Worm (Caenorhabditis elegans) whole organism, L4 larva: Measurements from ENCODE around the gene mel-11.

Source experiments
- D1046.2 ChIP-seq: fragments of 200-800 bp; sonication (Bioruptor generic); IDR thresholded peaks from 2 replicates; pipeline ENCODE4 v1.3.6; 2022; ENCODE audit warnings: missing genetic modification characterization, missing compliant biosample characterization
- F44E2.7 ChIP-seq: fragments of 200-800 bp; sonication (Bioruptor generic); IDR thresholded peaks from 2 replicates; pipeline ENCODE4 v2.1.2; 2022; ENCODE audit warnings: missing genetic modification characterization, missing compliant biosample characterization
- T20F7.1 ChIP-seq: fragments of 200-800 bp; sonication (Bioruptor generic); optimal IDR thresholded peaks from 2 replicates; lab custom pipeline; 2018; ENCODE audit warnings: mild to moderate bottlenecking, missing genetic modification characterization, missing compliant biosample characterization
- T26A8.4 ChIP-seq: fragments of 200-800 bp; sonication (Bioruptor generic); IDR thresholded peaks from 2 replicates; pipeline ENCODE4 v1.3.6; 2022; ENCODE audit warnings: missing genetic modification characterization, missing compliant biosample characterization
- Y105C5A.15 ChIP-seq: fragments of 200-800 bp; sonication (Bioruptor generic); IDR thresholded peaks from 2 replicates; pipeline ENCODE4 v1.3.6; 2022; ENCODE audit warnings: missing genetic modification characterization, missing compliant biosample characterization
- Y5F2A.4 ChIP-seq: fragments of 200-800 bp; sonication (Bioruptor generic); optimal IDR thresholded peaks from 2 replicates; lab custom pipeline; 2018; ENCODE audit warnings: mild to moderate bottlenecking, missing genetic modification characterization, missing compliant biosample characterization
- ZK337.2 ChIP-seq: fragments of 200-800 bp; sonication (Bioruptor generic); IDR thresholded peaks from 2 replicates; pipeline ENCODE4 v1.3.6; 2022; ENCODE audit warnings: missing genetic modification reagents, missing genetic modification characterization, missing compliant biosample characterization
- ZK546.5 ChIP-seq, 2 experiments: sonication (generic microtip); optimal IDR thresholded peaks; 2 replicates each; lab custom pipeline; 2017; ENCODE audit warnings: missing biosample characterization in 2 of 2, missing genetic modification characterization in 2 of 2
- aha-1 ChIP-seq: fragments of 150-350 bp; peaks from one replicate; lab custom pipeline; 2014; ENCODE audit warnings: missing biosample characterization, missing genetic modification characterization
- aly-2 ChIP-seq: sonication (generic microtip); optimal IDR thresholded peaks from 2 replicates; lab custom pipeline; 2018; ENCODE audit warnings: missing biosample characterization, missing genetic modification characterization
- arid-1 ChIP-seq: fragments of 200-800 bp; sonication (Bioruptor generic); conservative IDR thresholded peaks from 2 replicates; pipeline ENCODE4 v1.3.6; 2022; ENCODE audit warnings: missing genetic modification reagents, missing genetic modification characterization, missing compliant biosample characterization
- ceh-32 ChIP-seq: sonication (generic microtip); optimal IDR thresholded peaks from 2 replicates; lab custom pipeline; 2016; ENCODE audit warnings: mild to moderate bottlenecking, missing genetic modification characterization, missing compliant biosample characterization; ENCODE audit not compliant: poor library complexity
- ceh-82 ChIP-seq: sonication (generic microtip); optimal IDR thresholded peaks from 2 replicates; lab custom pipeline; 2017; ENCODE audit warnings: missing biosample characterization, missing genetic modification characterization
- ces-1 ChIP-seq: fragments of 150-350 bp; sonication (generic microtip); optimal IDR thresholded peaks from 4 replicates; lab custom pipeline; 2014; ENCODE audit warnings: missing biosample characterization, missing genetic modification reagents, missing genetic modification characterization
- daf-12 ChIP-seq: fragments of 150-350 bp; optimal IDR thresholded peaks from 2 replicates; lab custom pipeline; 2014; ENCODE audit warnings: missing biosample characterization, missing genetic modification reagents, missing genetic modification characterization
- daf-16 ChIP-seq, 3 experiments: sonication (generic microtip); optimal IDR thresholded peaks; 2 replicates each; lab custom pipeline; 2016 to 2017; ENCODE audit warnings: missing genetic modification characterization in 3 of 3, missing genetic modification reagents in 3 of 3, mild to moderate bottlenecking in 2 of 3, missing compliant biosample characterization in 2 of 3, missing biosample characterization in 1 of 3, moderate library complexity in 1 of 3
- daf-8 ChIP-seq: fragments of 200-800 bp; sonication (Bioruptor generic); IDR thresholded peaks from 2 replicates; pipeline ENCODE4 v1.3.6; 2022; ENCODE audit warnings: missing genetic modification characterization, missing compliant biosample characterization
- dmd-6 ChIP-seq: fragments of 200-800 bp; sonication (Bioruptor generic); IDR thresholded peaks from 2 replicates; pipeline ENCODE4 v1.3.6; 2022; ENCODE audit warnings: missing genetic modification reagents, missing genetic modification characterization, missing compliant biosample characterization
- dpl-1 ChIP-seq: fragments of 150-350 bp; optimal IDR thresholded peaks from 2 replicates; lab custom pipeline; 2014; ENCODE audit warnings: missing biosample characterization, missing genetic modification reagents, missing genetic modification characterization
- duxl-1 ChIP-seq: sonication (generic microtip); optimal IDR thresholded peaks from 2 replicates; lab custom pipeline; 2016; ENCODE audit warnings: mild to moderate bottlenecking, missing genetic modification characterization, moderate library complexity, missing compliant biosample characterization; ENCODE audit not compliant: poor library complexity
- dve-1 ChIP-seq: sonication (generic microtip); optimal IDR thresholded peaks from 2 replicates; lab custom pipeline; 2017; ENCODE audit warnings: antibody characterized with exemption, mild to moderate bottlenecking, missing genetic modification characterization, missing compliant biosample characterization; ENCODE audit not compliant: insufficient read depth
- egl-43 ChIP-seq: fragments of 200-800 bp; sonication (Bioruptor generic); IDR thresholded peaks from 2 replicates; pipeline ENCODE4 v1.3.6; 2022; ENCODE audit warnings: missing genetic modification reagents, missing genetic modification characterization, missing compliant biosample characterization
- hlh-11 ChIP-seq: fragments of 200-800 bp; sonication (Bioruptor generic); optimal IDR thresholded peaks from 2 replicates; lab custom pipeline; 2018; ENCODE audit warnings: mild to moderate bottlenecking, missing genetic modification characterization, missing compliant biosample characterization
- lin-1 ChIP-seq: fragments of 200-800 bp; sonication (Bioruptor generic); IDR thresholded peaks from 2 replicates; pipeline ENCODE4 v1.3.6; 2022; ENCODE audit warnings: missing genetic modification reagents, missing genetic modification characterization, missing compliant biosample characterization
- lin-13 ChIP-seq: fragments of 150-350 bp; optimal IDR thresholded peaks from 2 replicates; lab custom pipeline; 2014; ENCODE audit warnings: missing biosample characterization, missing genetic modification reagents, missing genetic modification characterization
- lin-29 ChIP-seq: fragments of 200-800 bp; sonication (Bioruptor generic); IDR thresholded peaks from 2 replicates; pipeline ENCODE4 v1.3.6; 2022; ENCODE audit warnings: missing genetic modification reagents, missing genetic modification characterization, missing compliant biosample characterization
- lin-39 ChIP-seq: fragments of 150-350 bp; optimal IDR thresholded peaks from 2 replicates; lab custom pipeline; 2014; ENCODE audit warnings: missing biosample characterization, missing genetic modification reagents, missing genetic modification characterization
- lir-3 ChIP-seq: sonication (generic microtip); optimal IDR thresholded peaks from 2 replicates; lab custom pipeline; 2016; ENCODE audit warnings: mild to moderate bottlenecking, missing genetic modification characterization, missing compliant biosample characterization
- madf-5 ChIP-seq, 2 experiments: fragments of 200-800 bp; sonication (Bioruptor generic); IDR thresholded peaks; 2 replicates each; pipeline ENCODE4 v1.3.6; 2022; ENCODE audit warnings: missing compliant biosample characterization in 2 of 2, missing genetic modification characterization in 2 of 2
- madf-9 ChIP-seq: fragments of 200-800 bp; sonication (Bioruptor generic); conservative IDR thresholded peaks from 2 replicates; pipeline ENCODE4 v1.3.6; 2022; ENCODE audit warnings: missing genetic modification reagents, missing genetic modification characterization, missing compliant biosample characterization
- mep-1 ChIP-seq: fragments of 150-350 bp; sonication (generic microtip); optimal IDR thresholded peaks from 3 replicates; lab custom pipeline; 2014; ENCODE audit warnings: missing biosample characterization, missing genetic modification characterization
- mes-2 ChIP-seq: sonication (generic microtip); optimal IDR thresholded peaks from 2 replicates; lab custom pipeline; 2016; ENCODE audit warnings: missing genotype, mild to moderate bottlenecking, missing genetic modification characterization, missing compliant biosample characterization; ENCODE audit not compliant: poor library complexity, severe bottlenecking
- nhr-10 ChIP-seq: fragments of 150-350 bp; optimal IDR thresholded peaks from 2 replicates; lab custom pipeline; 2014; ENCODE audit warnings: missing biosample characterization, missing genetic modification characterization
- nhr-111 ChIP-seq: fragments of 200-800 bp; sonication (Bioruptor generic); optimal IDR thresholded peaks from 2 replicates; lab custom pipeline; 2018; ENCODE audit warnings: mild to moderate bottlenecking, missing genetic modification characterization, missing compliant biosample characterization
- nhr-237 ChIP-seq: sonication (generic microtip); optimal IDR thresholded peaks from 2 replicates; lab custom pipeline; 2017; ENCODE audit warnings: missing biosample characterization, missing genetic modification characterization
- nhr-48 ChIP-seq: sonication (generic microtip); optimal IDR thresholded peaks from 2 replicates; lab custom pipeline; 2016; ENCODE audit warnings: mild to moderate bottlenecking, missing genetic modification characterization, missing compliant biosample characterization
- nhr-6 ChIP-seq: fragments of 150-350 bp; optimal IDR thresholded peaks from 2 replicates; lab custom pipeline; 2014; ENCODE audit warnings: missing biosample characterization, missing genetic modification characterization
- nhr-76 ChIP-seq: fragments of 150-350 bp; optimal IDR thresholded peaks from 2 replicates; lab custom pipeline; 2014; ENCODE audit warnings: missing biosample characterization, missing genetic modification characterization
- php-3 ChIP-seq: fragments of 200-800 bp; sonication (Bioruptor generic); IDR thresholded peaks from 2 replicates; pipeline ENCODE4 v1.3.6; 2022; ENCODE audit warnings: missing genetic modification reagents, missing genetic modification characterization, missing compliant biosample characterization
- sdz-12 ChIP-seq: fragments of 200-800 bp; sonication (Bioruptor generic); optimal IDR thresholded peaks from 2 replicates; lab custom pipeline; 2018; ENCODE audit warnings: mild to moderate bottlenecking, missing genetic modification characterization, missing compliant biosample characterization
- set-16 ChIP-seq: fragments of 200-800 bp; sonication (Bioruptor generic); IDR thresholded peaks from 2 replicates; pipeline ENCODE4 v1.3.6; 2022; ENCODE audit warnings: missing genetic modification reagents, missing genetic modification characterization, missing compliant biosample characterization
- skn-1 ChIP-seq: fragments of 150-350 bp; optimal IDR thresholded peaks from 2 replicates; lab custom pipeline; 2014; ENCODE audit warnings: missing biosample characterization, missing genetic modification characterization
- snpc-1.2 ChIP-seq: fragments of 200-800 bp; sonication (Bioruptor generic); IDR thresholded peaks from 2 replicates; pipeline ENCODE4 v1.3.6; 2022; ENCODE audit warnings: missing genetic modification reagents, missing genetic modification characterization, missing compliant biosample characterization
- spr-3 ChIP-seq: fragments of 200-800 bp; sonication (Bioruptor generic); optimal IDR thresholded peaks from 2 replicates; lab custom pipeline; 2018; ENCODE audit warnings: mild to moderate bottlenecking, missing genetic modification characterization, missing compliant biosample characterization
- unc-130 ChIP-seq: sonication (generic microtip); optimal IDR thresholded peaks from 2 replicates; lab custom pipeline; 2016; ENCODE audit warnings: missing genetic modification reagents, missing genetic modification characterization, missing compliant biosample characterization
- vab-7 ChIP-seq: fragments of 200-800 bp; sonication (Bioruptor generic); IDR thresholded peaks from 2 replicates; pipeline ENCODE4 v1.3.6; 2022; ENCODE audit warnings: missing genetic modification reagents, missing genetic modification characterization, missing compliant biosample characterization
- zag-1 ChIP-seq: fragments of 150-350 bp; optimal IDR thresholded peaks from 2 replicates; lab custom pipeline; 2014; ENCODE audit warnings: missing biosample characterization, missing genetic modification characterization
- zfp-2 ChIP-seq: sonication (generic microtip); optimal IDR thresholded peaks from 2 replicates; lab custom pipeline; 2016; ENCODE audit warnings: mild to moderate bottlenecking, missing genetic modification characterization, missing compliant biosample characterization
- zip-2 ChIP-seq: fragments of 150-350 bp; optimal IDR thresholded peaks from 2 replicates; lab custom pipeline; 2014; ENCODE audit warnings: missing biosample characterization, missing genetic modification characterization
- ztf-11 ChIP-seq: fragments of 150-350 bp; optimal IDR thresholded peaks from 2 replicates; lab custom pipeline; 2014; ENCODE audit warnings: missing biosample characterization, missing genetic modification characterization

mel-11 gene

ce11 chrII:9416381-9417276, 58.3 kb downstream of the mel-11 start, which contains the start of the genes gss-1 and chch-3 (continued):
- no peak for TF ChIP-seq ZK337.2 (GFP tag; lab: Robert Waterston, UW)
- TF ChIP-seq ceh-82: no peak
- TF ChIP-seq ces-1 (GFP tag; lab: Kevin White, UChicago): no peak
- TF ChIP-seq madf-9 (GFP tag; lab: Robert Waterston, UW): no peak
- TF ChIP-seq ZK546.5 (tag; optimal IDR thresholded peaks at IDR 0.05; lab: Kevin White, UChicago): no peak
- TF ChIP-seq egl-43 (GFP tag; lab: Robert Waterston, UW): no peak
- no peak for TF ChIP-seq set-16
- no peak for TF ChIP-seq unc-130 (GFP tag; lab: Kevin White, UChicago)
- TF ChIP-seq mes-2: peak; percentile 66
- no peak for TF ChIP-seq duxl-1 (tag; lab: Kevin White, UChicago)
- no peak for TF ChIP-seq aly-2 (tag; lab: Kevin White, UChicago)
- no peak for TF ChIP-seq lin-39 (tag; lab: Kevin White, UChicago)
- no peak for TF ChIP-seq madf-5 (GFP tag; IDR thresholded peaks at IDR 0.05; lab: Robert Waterston, UW)
- TF ChIP-seq Y105C5A.15 (GFP tag; lab: Robert Waterston, UW): no peak
- peak in 1 of 2 experiments; percentile 18 for TF ChIP-seq daf-16 (GFP tag; optimal IDR thresholded peaks at IDR 0.05; lab: Kevin White, UChicago)
- peak; percentile 23 for TF ChIP-seq daf-16 (tag; optimal IDR thresholded peaks at IDR 0.05; lab: Kevin White, UChicago)
- peak; percentile 61 for TF ChIP-seq dmd-6
- TF ChIP-seq Y5F2A.4 (GFP tag; lab: Kevin White, UChicago): no peak
- TF ChIP-seq nhr-111 (GFP tag; lab: Kevin White, UChicago): no peak
- no peak for TF ChIP-seq skn-1 (tag; lab: Kevin White, UChicago)
- TF ChIP-seq F44E2.7: no peak
- TF ChIP-seq aha-1 (tag; lab: Kevin White, UChicago): peak; percentile 93
- TF ChIP-seq lin-13: no peak
- no peak for TF ChIP-seq vab-7 (GFP tag; lab: Robert Waterston, UW)
- no peak for TF ChIP-seq snpc-1.2 (GFP tag; lab: Robert Waterston, UW)
- no peak for TF ChIP-seq nhr-76
- TF ChIP-seq dpl-1 (GFP tag; lab: Kevin White, UChicago): peak; percentile 65
- TF ChIP-seq hlh-11 (tag; lab: Kevin White, UChicago): peak; percentile 55
- TF ChIP-seq lir-3 (tag; lab: Kevin White, UChicago): no peak
- TF ChIP-seq zag-1 (tag; lab: Kevin White, UChicago): no peak
- no peak for TF ChIP-seq daf-8
- no peak for TF ChIP-seq arid-1 (GFP tag; lab: Robert Waterston, UW)
- no peak for TF ChIP-seq sdz-12 (GFP tag; lab: Kevin White, UChicago)
- no peak for TF ChIP-seq zip-2 (tag; lab: Kevin White, UChicago)
- TF ChIP-seq T20F7.1 (GFP tag; lab: Kevin White, UChicago): peak; percentile 71
- peak; percentile 69 for TF ChIP-seq dve-1 (tag; lab: Kevin White, UChicago)
- TF ChIP-seq lin-1 (GFP tag; lab: Robert Waterston, UW): no peak
- no peak for TF ChIP-seq nhr-237 (tag; lab: Kevin White, UChicago)
- no peak for TF ChIP-seq T26A8.4 (GFP tag; lab: Robert Waterston, UW)
- no peak for TF ChIP-seq mep-1
- no peak for TF ChIP-seq daf-12 (tag; lab: Kevin White, UChicago)
- no peak for TF ChIP-seq ceh-32
- no peak for TF ChIP-seq lin-29 (GFP tag; lab: Robert Waterston, UW)
- no peak for TF ChIP-seq D1046.2
- TF ChIP-seq spr-3 (GFP tag; lab: Kevin White, UChicago): no peak
- TF ChIP-seq nhr-10 (tag; lab: Kevin White, UChicago): no peak
- TF ChIP-seq ztf-11 (tag; lab: Kevin White, UChicago): no peak
- no peak for TF ChIP-seq php-3 (GFP tag; lab: Robert Waterston, UW)
- TF ChIP-seq nhr-6 (tag; lab: Kevin White, UChicago): peak; percentile 35
- TF ChIP-seq zfp-2 (tag; lab: Kevin White, UChicago): no peak
- TF ChIP-seq nhr-48 (tag; lab: Kevin White, UChicago): no peak
